Fruit fly (Drosophila melanogaster) whole organism, embryonic: ENCODE measurements around the gene CG32425.

Experiments
- B-H2 ChIP-seq: fragments of 200-800 bp; sonication (Bioruptor generic); optimal IDR thresholded peaks from 2 replicates; lab custom pipeline; 2018; ENCODE audit warnings: missing biosample characterization, mild to moderate bottlenecking, missing genetic modification characterization
- Bgb ChIP-seq: fragments of 200-800 bp; sonication (Bioruptor generic); IDR thresholded peaks from 2 replicates; pipeline ENCODE4 v1.3.6; 2022; ENCODE audit warnings: missing biosample characterization, missing genetic modification characterization; ENCODE audit not compliant: partially characterized antibody
- Blimp-1 ChIP-seq: fragments of 200-800 bp; sonication (Bioruptor generic); optimal IDR thresholded peaks from 3 replicates; lab custom pipeline; 2018; ENCODE audit warnings: missing biosample characterization, missing genetic modification characterization, mild to moderate bottlenecking, moderate library complexity, missing genetic modification reagents
- CG10654 ChIP-seq: fragments of 200-800 bp; sonication (Bioruptor generic); optimal IDR thresholded peaks from 2 replicates; lab custom pipeline; 2016; ENCODE audit warnings: missing biosample characterization, missing genetic modification characterization
- CG1233 ChIP-seq: fragments of 200-800 bp; sonication (Bioruptor generic); optimal IDR thresholded peaks from 4 replicates; lab custom pipeline; 2018; ENCODE audit warnings: missing biosample characterization, mild to moderate bottlenecking, missing genetic modification characterization
- CG13894 ChIP-seq: fragments of 200-800 bp; sonication (Bioruptor generic); optimal IDR thresholded peaks from 3 replicates; lab custom pipeline; 2018; ENCODE audit warnings: missing biosample characterization, mild to moderate bottlenecking, missing genetic modification characterization, moderate library complexity
- CG15514 ChIP-seq: fragments of 200-800 bp; sonication (Bioruptor generic); optimal IDR thresholded peaks from 3 replicates; lab custom pipeline; 2017; ENCODE audit warnings: missing biosample characterization, missing genetic modification characterization, mild to moderate bottlenecking, moderate library complexity, missing genetic modification reagents
- CG15601 ChIP-seq: fragments of 200-800 bp; sonication (Bioruptor generic); optimal IDR thresholded peaks from 3 replicates; lab custom pipeline; 2019; ENCODE audit warnings: missing biosample characterization, mild to moderate bottlenecking, missing genetic modification characterization, moderate library complexity
- CG18764 ChIP-seq: fragments of 200-800 bp; sonication (Bioruptor generic); optimal IDR thresholded peaks from 3 replicates; lab custom pipeline; 2016; ENCODE audit warnings: missing biosample characterization, missing genetic modification characterization
- CG31388 ChIP-seq: fragments of 200-800 bp; sonication (Bioruptor generic); optimal IDR thresholded peaks from 2 replicates; lab custom pipeline; 2016; ENCODE audit warnings: missing biosample characterization, missing genetic modification characterization
- CG32767 ChIP-seq: fragments of 200-800 bp; sonication (Bioruptor generic); IDR thresholded peaks from 2 replicates; pipeline ENCODE4 v1.3.6; 2022; ENCODE audit warnings: missing biosample characterization, missing genetic modification characterization
- CG4404 ChIP-seq: fragments of 200-800 bp; sonication (Bioruptor generic); IDR thresholded peaks from 2 replicates; pipeline ENCODE4 v1.3.6; 2022; ENCODE audit warnings: missing biosample characterization, missing genetic modification characterization
- CG5180 ChIP-seq: fragments of 200-800 bp; sonication (Bioruptor generic); optimal IDR thresholded peaks from 3 replicates; lab custom pipeline; 2017; ENCODE audit warnings: missing biosample characterization, missing genetic modification characterization, mild to moderate bottlenecking, moderate library complexity, missing genetic modification reagents
- CG8359 ChIP-seq: fragments of 200-800 bp; sonication (Bioruptor generic); optimal IDR thresholded peaks from 2 replicates; lab custom pipeline; 2017; ENCODE audit warnings: missing biosample characterization, mild to moderate bottlenecking, missing genetic modification characterization, borderline replicate concordance
- CG8388 ChIP-seq: fragments of 200-800 bp; sonication (Bioruptor generic); optimal IDR thresholded peaks from 2 replicates; lab custom pipeline; 2019; ENCODE audit warnings: missing biosample characterization, mild to moderate bottlenecking, missing genetic modification characterization, moderate library complexity
- CG9437 ChIP-seq: fragments of 200-800 bp; sonication (Bioruptor generic); optimal IDR thresholded peaks from 2 replicates; lab custom pipeline; 2018; ENCODE audit warnings: missing biosample characterization, mild to moderate bottlenecking, missing genetic modification characterization
- CHES-1-like ChIP-seq: fragments of 200-800 bp; sonication (Bioruptor generic); optimal IDR thresholded peaks from 2 replicates; lab custom pipeline; 2016; ENCODE audit warnings: missing biosample characterization, missing genetic modification characterization
- CrebB ChIP-seq: fragments of 200-800 bp; sonication (Bioruptor generic); optimal IDR thresholded peaks from 3 replicates; lab custom pipeline; 2018; ENCODE audit warnings: missing biosample characterization, mild to moderate bottlenecking, missing genetic modification characterization
- D19A ChIP-seq: fragments of 200-800 bp; optimal IDR thresholded peaks from 3 replicates; lab custom pipeline; 2019; ENCODE audit warnings: missing biosample characterization, mild to moderate bottlenecking, missing genetic modification characterization, moderate library complexity
- Eip74EF ChIP-seq, 2 experiments: fragments of 200-800 bp in 1 of 2; fragments of >200 bp in 1 of 2; sonication (Bioruptor generic) in 1 of 2; optimal IDR thresholded peaks; 2 replicates each; lab custom pipeline; 2017 to 2019; ENCODE audit warnings: missing biosample characterization in 2 of 2, missing genetic modification characterization in 2 of 2, mild to moderate bottlenecking in 1 of 2, moderate library complexity in 1 of 2
- Gsc ChIP-seq: fragments of 200-800 bp; sonication (Bioruptor generic); IDR thresholded peaks from 2 replicates; pipeline ENCODE4 v1.3.6; 2022; ENCODE audit warnings: missing biosample characterization, missing genetic modification characterization
- Med ChIP-seq: fragments of 200-800 bp; sonication (Bioruptor generic); peaks from one replicate; lab custom pipeline; 2016; ENCODE audit warnings: missing biosample characterization, missing genetic modification characterization, mild to moderate bottlenecking, inconsistent platforms, moderate library complexity
- Mrtf ChIP-seq: fragments of 200-800 bp; sonication (Bioruptor generic); IDR thresholded peaks from 3 replicates; pipeline ENCODE4 v1.3.6; 2022; ENCODE audit warnings: missing biosample characterization, missing genetic modification characterization
- NC2α ChIP-seq: fragments of 200-800 bp; sonication (Bioruptor generic); optimal IDR thresholded peaks from 2 replicates; lab custom pipeline; 2016; ENCODE audit warnings: missing biosample characterization, missing genetic modification characterization
- Neu2 ChIP-seq: fragments of 200-800 bp; sonication (Bioruptor generic); optimal IDR thresholded peaks from 3 replicates; lab custom pipeline; 2016; ENCODE audit warnings: missing biosample characterization, missing genetic modification characterization, borderline replicate concordance
- Nf-YA ChIP-seq: fragments of 200-800 bp; sonication (Bioruptor generic); IDR thresholded peaks from 2 replicates; pipeline ENCODE4 v1.3.6; 2022; ENCODE audit warnings: missing biosample characterization, missing genetic modification characterization
- Optix ChIP-seq: fragments of 200-800 bp; sonication (Bioruptor generic); IDR thresholded peaks from 3 replicates; pipeline ENCODE4 v1.3.6; 2022; ENCODE audit warnings: missing biosample characterization, missing genetic modification characterization
- az2 ChIP-seq: fragments of 200-800 bp; sonication (Bioruptor generic); optimal IDR thresholded peaks from 3 replicates; lab custom pipeline; 2016; ENCODE audit warnings: missing biosample characterization, missing genetic modification characterization
- br ChIP-seq: fragments of >200 bp; optimal IDR thresholded peaks from 2 replicates; lab custom pipeline; 2017
- exex ChIP-seq: fragments of 200-800 bp; sonication (Bioruptor generic); optimal IDR thresholded peaks from 4 replicates; lab custom pipeline; 2018; ENCODE audit warnings: missing biosample characterization, mild to moderate bottlenecking, missing genetic modification characterization, moderate library complexity
- fu2 ChIP-seq: fragments of 200-800 bp; sonication (Bioruptor generic); optimal IDR thresholded peaks from 2 replicates; lab custom pipeline; 2016; ENCODE audit warnings: missing biosample characterization, missing genetic modification characterization
- inv ChIP-seq: fragments of 200-800 bp; sonication (Bioruptor generic); IDR thresholded peaks from 2 replicates; pipeline ENCODE4 v1.3.6; 2022; ENCODE audit warnings: missing biosample characterization, missing genetic modification characterization; ENCODE audit not compliant: partially characterized antibody
- kni ChIP-seq: fragments of 200-800 bp; sonication (Bioruptor generic); optimal IDR thresholded peaks from 3 replicates; lab custom pipeline; 2017; ENCODE audit warnings: mild to moderate bottlenecking, missing biosample characterization, missing genetic modification reagents, missing genetic modification characterization
- knrl ChIP-seq: fragments of 200-800 bp; sonication (Bioruptor generic); IDR thresholded peaks from 3 replicates; pipeline ENCODE4 v1.3.6; 2022; ENCODE audit warnings: missing biosample characterization, missing genetic modification characterization; ENCODE audit not compliant: partially characterized antibody
- lab ChIP-seq: fragments of 200-800 bp; sonication (Bioruptor generic); optimal IDR thresholded peaks from 3 replicates; lab custom pipeline; 2017; ENCODE audit warnings: missing biosample characterization, missing genetic modification characterization, mild to moderate bottlenecking, moderate library complexity, missing genetic modification reagents
- lmd ChIP-seq: fragments of 200-800 bp; sonication (Bioruptor generic); IDR thresholded peaks from 2 replicates; pipeline ENCODE4 v1.3.6; 2022; ENCODE audit warnings: missing biosample characterization, missing genetic modification characterization
- mld ChIP-seq: fragments of 200-800 bp; sonication (Bioruptor generic); IDR thresholded peaks from 3 replicates; pipeline ENCODE4 v1.3.6; 2022; ENCODE audit warnings: missing biosample characterization, missing genetic modification characterization; ENCODE audit not compliant: partially characterized antibody
- org-1 ChIP-seq: fragments of 200-800 bp; sonication (Bioruptor generic); optimal IDR thresholded peaks from 2 replicates; lab custom pipeline; 2017; ENCODE audit warnings: missing biosample characterization, missing genetic modification characterization
- pzg ChIP-seq: fragments of 200-800 bp; sonication (Bioruptor generic); optimal IDR thresholded peaks from 3 replicates; lab custom pipeline; 2018; ENCODE audit warnings: missing biosample characterization, mild to moderate bottlenecking, missing genetic modification characterization, moderate library complexity
- sd ChIP-seq: fragments of 200-800 bp; sonication (Bioruptor generic); optimal IDR thresholded peaks from 3 replicates; lab custom pipeline; 2018; ENCODE audit warnings: missing biosample characterization, mild to moderate bottlenecking, missing genetic modification characterization, moderate library complexity
- stwl ChIP-seq: fragments of 200-800 bp; sonication (Bioruptor generic); optimal IDR thresholded peaks from 3 replicates; lab custom pipeline; 2018; ENCODE audit warnings: missing biosample characterization, mild to moderate bottlenecking, missing genetic modification characterization, moderate library complexity
- tin ChIP-seq: fragments of 200-800 bp; sonication (Bioruptor generic); optimal IDR thresholded peaks from 3 replicates; lab custom pipeline; 2016; ENCODE audit warnings: missing biosample characterization, missing genetic modification characterization
- trem ChIP-seq: fragments of 200-800 bp; optimal IDR thresholded peaks from 3 replicates; lab custom pipeline; 2019; ENCODE audit warnings: missing biosample characterization, mild to moderate bottlenecking, missing genetic modification characterization, moderate library complexity
- ttk ChIP-seq: fragments of 200-800 bp; sonication (Bioruptor generic); IDR thresholded peaks from 2 replicates; pipeline ENCODE4 v2.1.2; 2022; ENCODE audit warnings: missing biosample characterization, missing genetic modification characterization
- twi ChIP-seq: fragments of 200-800 bp; optimal IDR thresholded peaks from 2 replicates; lab custom pipeline; 2019; ENCODE audit warnings: missing biosample characterization, mild to moderate bottlenecking, missing genetic modification characterization, moderate library complexity
- vnd ChIP-seq: fragments of 200-800 bp; sonication (Bioruptor generic); IDR thresholded peaks from 3 replicates; pipeline ENCODE4 v1.3.6; 2022; ENCODE audit warnings: missing biosample characterization, missing genetic modification characterization; ENCODE audit not compliant: partially characterized antibody

Gene CG32425

dm6 chr3L:20516519-20517178 is 19.5 kb downstream of the CG32425 start (continued):
- TF ChIP-seq CG32767 (no peak), CG9437 (GFP tag; lab: Kevin White, UChicago) (peak; percentile 53), stwl (no peak), CG15514 (GFP tag; lab: Kevin White, UChicago) (peak; percentile 16), knrl (GFP tag; lab: Robert Waterston, UW) (peak; percentile 31; the same call in 1 of the 3 replicates), Med (GFP tag; lab: Kevin White, UChicago) (peak; percentile 75), org-1 (GFP tag; lab: Kevin White, UChicago) (no peak), CG13894 (tag; lab: Kevin White, UChicago) (no peak), Bgb (peak; percentile 68), mld (GFP tag; lab: Robert Waterston, UW) (no peak), Nf-YA (GFP tag; lab: Robert Waterston, UW) (no peak), Eip74EF (GFP tag; optimal IDR thresholded peaks at IDR 0.05; lab: Kevin White, UChicago) (no peak), az2 (GFP tag; lab: Kevin White, UChicago) (peak; percentile 3), CG8359 (GFP tag; lab: Kevin White, UChicago) (peak; percentile 38), fu2 (GFP tag; lab: Kevin White, UChicago) (no peak), twi (peak; percentile 83), CG18764 (peak; percentile 9), br (lab: Kevin White, UChicago) (no peak), tin (GFP tag; lab: Kevin White, UChicago) (peak; percentile 6), CG15601 (peak; percentile 22), CG10654 (GFP tag; lab: Kevin White, UChicago) (no peak), CrebB (tag; lab: Kevin White, UChicago) (peak; percentile 36), B-H2 (GFP tag; lab: Kevin White, UChicago) (no peak), D19A (tag; lab: Kevin White, UChicago) (peak; percentile 65), inv (GFP tag; lab: Robert Waterston, UW) (no peak), pzg (no peak), Optix (GFP tag; lab: Robert Waterston, UW) (no peak), CG4404 (GFP tag; lab: Robert Waterston, UW) (0 out of 2 replicates have a peak, but pooled peaks have one; percentile 34), CHES-1-like (GFP tag; lab: Kevin White, UChicago) (no peak), Mrtf (GFP tag; lab: Robert Waterston, UW) (peak; percentile 7; the same call in 1 of the 3 replicates), NC2α (GFP tag; lab: Kevin White, UChicago) (no peak), Blimp-1 (peak; percentile 52), CG1233 (GFP tag; lab: Kevin White, UChicago) (peak; percentile 56), CG31388 (GFP tag; lab: Kevin White, UChicago) (no peak), sd (tag; lab: Kevin White, UChicago) (peak; percentile 31), ttk (GFP tag; lab: Robert Waterston, UW) (peak; percentile 45; the same call in 1 of the 2 replicates), Neu2 (GFP tag; lab: Kevin White, UChicago) (no peak), Gsc (GFP tag; lab: Robert Waterston, UW) (no peak), lmd (GFP tag; lab: Robert Waterston, UW) (no peak), exex (tag; lab: Kevin White, UChicago) (peak; percentile 29), trem (tag; lab: Kevin White, UChicago) (peak; percentile 29), CG5180 (GFP tag; lab: Kevin White, UChicago) (no peak), CG8388 (GFP tag; lab: Kevin White, UChicago) (peak; percentile 66), vnd (GFP tag; lab: Robert Waterston, UW) (no peak), kni (GFP tag; lab: Kevin White, UChicago) (peak; percentile 49), lab (peak; percentile 31)
